Worm (Caenorhabditis elegans) whole organism, early embryonic: ENCODE results near the gene W08E12.6.

ENCODE experiments used
- B0310.2 ChIP-seq: sonication (generic microtip); optimal IDR thresholded peaks from 2 replicates; lab custom pipeline; 2016; ENCODE audit warnings: mild to moderate bottlenecking, missing genetic modification characterization, missing compliant biosample characterization
- aly-1 ChIP-seq: sonication (generic microtip); optimal IDR thresholded peaks from 2 replicates; lab custom pipeline; 2016; ENCODE audit warnings: missing genetic modification characterization, missing compliant biosample characterization
- ama-1 ChIP-seq: fragments of 150-350 bp; optimal IDR thresholded peaks from 2 replicates; lab custom pipeline; 2014
- flt-1 ChIP-seq: fragments of 200-800 bp; sonication (Bioruptor generic); IDR thresholded peaks from 2 replicates; pipeline ENCODE4 v1.3.6; 2022; ENCODE audit warnings: missing genetic modification characterization, missing compliant biosample characterization
- hmbx-1 ChIP-seq: sonication (generic microtip); optimal IDR thresholded peaks from 2 replicates; lab custom pipeline; 2016; ENCODE audit warnings: mild to moderate bottlenecking, missing genetic modification characterization, missing compliant biosample characterization
- hnd-1 ChIP-seq: sonication (generic microtip); optimal IDR thresholded peaks from 2 replicates; lab custom pipeline; 2016; ENCODE audit warnings: missing genetic modification characterization, missing compliant biosample characterization

DNA sequence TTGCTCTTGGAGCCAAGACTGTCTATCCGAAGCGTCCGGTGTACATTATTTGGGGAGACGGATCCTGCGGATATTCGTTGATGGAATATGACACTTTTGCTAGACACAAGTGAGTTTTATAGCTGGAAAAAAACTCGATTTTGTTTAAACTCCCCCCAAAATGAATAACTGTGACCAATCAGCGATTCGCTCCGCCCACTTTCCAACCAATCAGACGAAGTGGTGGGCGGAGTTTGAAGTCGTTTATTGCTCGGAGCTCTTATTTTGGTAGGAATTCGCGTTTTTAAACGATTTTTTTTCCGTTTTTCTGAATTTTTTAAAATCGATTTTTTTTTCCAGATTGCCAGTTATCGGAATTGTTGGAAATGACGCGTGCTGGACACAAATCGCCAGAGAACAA, 36.6 kb upstream of the W08E12.6 start:
- TF ChIP-seq B0310.2 (tag; lab: Kevin White, UChicago): no peak
- TF ChIP-seq aly-1: no peak
- TF ChIP-seq flt-1 (GFP tag; lab: Robert Waterston, UW): no peak
- no peak for TF ChIP-seq ama-1 (lab: Kevin White, UChicago)
- TF ChIP-seq hmbx-1 (tag; lab: Kevin White, UChicago): no peak
- no peak for TF ChIP-seq hnd-1 (tag; lab: Kevin White, UChicago)
